Worm (Caenorhabditis elegans) whole organism, L4/young adult: Measurements from ENCODE around the gene Y44A6D.6.

ENCODE experiments used
- dao-5 ChIP-seq: sonication (generic microtip); optimal IDR thresholded peaks from 2 replicates; lab custom pipeline; 2016; ENCODE audit warnings: missing genotype, missing genetic modification characterization, moderate library complexity, missing compliant biosample characterization
- him-1 ChIP-seq: sonication (generic microtip); optimal IDR thresholded peaks from 2 replicates; lab custom pipeline; 2016; ENCODE audit warnings: missing genotype, missing genetic modification reagents, missing genetic modification characterization, missing compliant biosample characterization

ce11 chrV:20761758-20762157, 45.4 kb upstream of the Y44A6D.6 start:
- TF ChIP-seq dao-5 (tag; lab: Kevin White, UChicago), result no peak
- TF ChIP-seq him-1, result no peak
